Fruit fly (Drosophila melanogaster): ENCODE results near the gene CG4022.

CG4022 gene

dm6 chr3L:9422636-9423419, 12.2 kb upstream of the CG4022 start, which contains the start of gene aay (continued):
- TF ChIP-seq ssp (GFP tag; IDR thresholded peaks at IDR 0.05) (peak; percentile 92), Atf6 (GFP tag; IDR thresholded peaks at IDR 0.05) (peak; percentile 99), ftz-f1 (GFP tag; optimal IDR thresholded peaks at IDR 0.05) (peak; percentile 83), CG7271 (tag; optimal IDR thresholded peaks at IDR 0.05) (peak; percentile 96), schlank (tag; optimal IDR thresholded peaks at IDR 0.05) (peak; percentile 93), Sin3A (optimal IDR thresholded peaks at IDR 0.05) (no peak), gro (GFP tag; optimal IDR thresholded peaks at IDR 0.05) (peak; percentile 98), CG17361 (GFP tag; IDR thresholded peaks at IDR 0.05) (peak; percentile 99), CG3281 (GFP tag; optimal IDR thresholded peaks at IDR 0.05) (peak; percentile 98), HmgZ (tag; optimal IDR thresholded peaks at IDR 0.05) (peak; percentile 99), CG2129 (GFP tag; IDR thresholded peaks at IDR 0.05; ENCODE audit: partially characterized antibody) (no peak), usp (GFP tag; optimal IDR thresholded peaks at IDR 0.05) (no peak), lmd (GFP tag; IDR thresholded peaks at IDR 0.05) (peak; percentile 98), ems (GFP tag; optimal IDR thresholded peaks at IDR 0.05) (peak; percentile 98), ase (GFP tag; IDR thresholded peaks at IDR 0.05) (peak; percentile 98), CG7987 (GFP tag; optimal IDR thresholded peaks at IDR 0.05) (peak; percentile 97), NFAT (GFP tag; IDR thresholded peaks at IDR 0.05) (peak; percentile 92), CG2202 (tag; optimal IDR thresholded peaks at IDR 0.05) (peak; percentile 99), CG2116 (GFP tag; optimal IDR thresholded peaks at IDR 0.05) (peak; percentile 91), tap (tag; optimal IDR thresholded peaks at IDR 0.05) (peak; percentile 99), CG11247 (GFP tag; IDR thresholded peaks at IDR 0.05) (peak; percentile 97), bab2 (GFP tag; optimal IDR thresholded peaks at IDR 0.05) (peak; percentile 99), sc (optimal IDR thresholded peaks at IDR 0.05) (no peak), sc (GFP tag; optimal IDR thresholded peaks at IDR 0.05) (peak; percentile 98), NK7.1 (GFP tag; optimal IDR thresholded peaks at IDR 0.05) (peak; percentile 97), CG42726 (GFP tag; IDR thresholded peaks at IDR 0.05; ENCODE audit: partially characterized antibody) (no peak; the same call in 1 of the 2 replicates), Dll (GFP tag; IDR thresholded peaks at IDR 0.05; ENCODE audit: partially characterized antibody) (0 out of 4 replicates have a peak, but pooled peaks have one; percentile 18), nau (GFP tag; optimal IDR thresholded peaks at IDR 0.05) (peak; percentile 98), esg (GFP tag; conservative IDR thresholded peaks at IDR 0.05) (peak; percentile 98), pzg (GFP tag; optimal IDR thresholded peaks at IDR 0.05) (peak; percentile 17), Usf (GFP tag; optimal IDR thresholded peaks at IDR 0.05) (peak; percentile 94), CG9437 (GFP tag; optimal IDR thresholded peaks at IDR 0.05) (peak; percentile 93), CG8765 (GFP tag; IDR thresholded peaks at IDR 0.05) (peak; percentile 98), sqz (GFP tag; optimal IDR thresholded peaks at IDR 0.05) (peak; percentile 98), CG17829 (tag; optimal IDR thresholded peaks at IDR 0.05) (peak; percentile 99), CG8478 (optimal IDR thresholded peaks at IDR 0.05) (no peak), btn (GFP tag; optimal IDR thresholded peaks at IDR 0.05) (peak; percentile 96), exex (tag; optimal IDR thresholded peaks at IDR 0.05) (peak; percentile 94), yki (optimal IDR thresholded peaks at IDR 0.05) (no peak), abd-A (tag; optimal IDR thresholded peaks at IDR 0.05) (peak; percentile 94), unpg (GFP tag; optimal IDR thresholded peaks at IDR 0.05) (peak; percentile 99), CG15479 (GFP tag; optimal IDR thresholded peaks at IDR 0.05) (peak; percentile 71), Lhr (GFP tag; optimal IDR thresholded peaks at IDR 0.05) (peak; percentile 96), Lpt (GFP tag; optimal IDR thresholded peaks at IDR 0.05) (no peak), fd64A (GFP tag; optimal IDR thresholded peaks at IDR 0.05) (peak; percentile 97), salm (tag; optimal IDR thresholded peaks at IDR 0.05) (peak; percentile 99), CG33557 (GFP tag; optimal IDR thresholded peaks at IDR 0.05) (peak; percentile 98)

Data from whole organism, embryonic.